Fruit fly (Drosophila melanogaster): ENCODE results near the gene CG1792.

Gene CG1792

dm6 chr3R:31599538-31600313 is 16.4 kb upstream of the CG1792 start:
- TF ChIP-seq CG6276 (GFP tag; optimal IDR thresholded peaks at IDR 0.05): no peak
- TF ChIP-seq Ets96B (tag; optimal IDR thresholded peaks at IDR 0.05): no peak
- TF ChIP-seq CG31627 (GFP tag; optimal IDR thresholded peaks at IDR 0.05): no peak
- no peak for TF ChIP-seq CG8119 (GFP tag; IDR thresholded peaks at IDR 0.05)
- TF ChIP-seq CG9139 (GFP tag; optimal IDR thresholded peaks at IDR 0.05): no peak
- TF ChIP-seq CG10631 (GFP tag; optimal IDR thresholded peaks at IDR 0.05): no peak
- TF ChIP-seq svp (GFP tag): peak; percentile 81
- TF ChIP-seq CG8319 (GFP tag; optimal IDR thresholded peaks at IDR 0.05): no peak
- no peak for TF ChIP-seq ss (GFP tag; optimal IDR thresholded peaks at IDR 0.05)
- TF ChIP-seq Hr4 (GFP tag; optimal IDR thresholded peaks at IDR 0.05): no peak
- peak; percentile 94 for TF ChIP-seq vri (GFP tag; optimal IDR thresholded peaks at IDR 0.05)
- no peak for TF ChIP-seq CG6163 (GFP tag; IDR thresholded peaks at IDR 0.05)
- peak; percentile 16 for TF ChIP-seq fkh (GFP tag; optimal IDR thresholded peaks at IDR 0.05)

dm6 chr3R:31603246-31603645 is 12.9 kb upstream of the CG1792 start:
- TF ChIP-seq CG11762 (GFP tag; optimal IDR thresholded peaks at IDR 0.05; ENCODE audit: insufficient read depth): no peak
- TF ChIP-seq dsx (GFP tag; optimal IDR thresholded peaks at IDR 0.05; ENCODE audit: poor library complexity, severe bottlenecking): no peak
- TF ChIP-seq CG6854 (GFP tag; optimal IDR thresholded peaks at IDR 0.05): no peak
- no peak for TF ChIP-seq CG11902 (GFP tag; optimal IDR thresholded peaks at IDR 0.05)
- TF ChIP-seq Gug (GFP tag; IDR thresholded peaks at IDR 0.05): no peak
- TF ChIP-seq salr (GFP tag; optimal IDR thresholded peaks at IDR 0.05): no peak
- no peak for TF ChIP-seq CG3919 (GFP tag; optimal IDR thresholded peaks at IDR 0.05)

DNA sequence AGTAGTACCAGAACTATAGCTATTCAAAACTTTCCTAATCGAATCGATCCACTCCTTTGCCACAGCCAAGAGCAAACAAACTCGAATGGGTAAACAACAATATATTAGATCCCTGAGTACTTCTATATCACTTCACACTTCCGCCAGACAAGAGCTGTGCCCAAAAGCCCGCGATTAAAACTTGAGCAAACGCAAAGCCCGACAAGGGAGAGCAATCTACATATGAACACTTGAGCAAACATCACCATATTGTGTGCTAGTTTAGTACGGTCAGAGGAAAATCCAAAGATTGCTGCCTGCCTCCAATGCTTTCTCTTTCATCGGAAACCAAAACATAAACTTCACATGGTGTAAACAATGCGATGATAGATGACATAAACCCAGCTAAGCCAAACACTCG is 12.4 kb upstream of the CG1792 start:
- TF ChIP-seq fkh (GFP tag; optimal IDR thresholded peaks at IDR 0.05) (peak; percentile 88), Gug (GFP tag; IDR thresholded peaks at IDR 0.05) (no peak)

DNA sequence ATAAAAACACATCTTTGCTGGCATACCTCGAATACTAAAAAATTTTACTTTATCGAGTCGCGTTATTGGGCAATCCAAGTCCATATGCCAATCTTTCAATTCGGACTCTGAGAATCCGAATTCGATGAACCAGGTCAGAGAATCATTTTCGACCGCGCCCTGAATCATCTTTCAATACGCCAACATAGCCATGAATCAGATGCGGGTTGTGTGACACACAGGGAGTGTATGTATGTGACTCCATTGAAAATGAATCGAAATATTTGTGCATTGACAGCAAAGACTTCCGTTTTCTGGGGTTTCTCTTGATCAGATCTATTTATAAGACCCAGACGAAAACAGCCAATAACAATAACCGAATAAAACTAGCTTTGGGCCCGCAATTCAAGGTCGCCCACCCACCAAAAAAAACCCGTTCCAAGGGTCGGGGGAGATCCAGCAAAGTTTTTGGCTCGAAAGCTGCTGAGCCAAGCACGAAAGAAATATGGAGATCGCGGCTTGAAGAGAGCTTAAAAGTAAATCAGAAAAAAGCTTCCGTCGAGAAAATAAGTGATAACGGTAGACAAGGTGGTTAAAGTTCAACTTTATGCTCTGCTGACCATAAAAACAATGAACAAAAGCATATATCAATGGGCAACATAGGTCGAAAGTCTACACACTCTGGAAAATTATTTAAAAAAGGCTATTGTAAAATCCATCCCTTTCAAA is 11.5 kb upstream of the CG1792 start:
- TF ChIP-seq Eip93F (GFP tag; optimal IDR thresholded peaks at IDR 0.05) (no peak), svp (GFP tag) (peak; percentile 87)

dm6 chr3R:31605117-31605432 is 11.0 kb upstream of the CG1792 start:
- TF ChIP-seq eg (GFP tag; IDR thresholded peaks at IDR 0.05) (no peak), CG10669 (GFP tag; optimal IDR thresholded peaks at IDR 0.05) (no peak), topi (GFP tag; optimal IDR thresholded peaks at IDR 0.05) (no peak), CG32006 (GFP tag; optimal IDR thresholded peaks at IDR 0.05) (no peak), svp (GFP tag) (peak; percentile 81), Eip93F (GFP tag; optimal IDR thresholded peaks at IDR 0.05) (no peak), ss (GFP tag; optimal IDR thresholded peaks at IDR 0.05) (no peak), CG16779 (tag; optimal IDR thresholded peaks at IDR 0.05) (no peak), fd59A (GFP tag; optimal IDR thresholded peaks at IDR 0.05) (no peak)

- peak; percentile 18 for TF ChIP-seq Blimp-1 (GFP tag; optimal IDR thresholded peaks at IDR 0.05)
- peak; percentile 83 for TF ChIP-seq svp (GFP tag)
- no peak for TF ChIP-seq CG31627 (GFP tag; optimal IDR thresholded peaks at IDR 0.05)
Measured at dm6 chr3R:31605790-31606189, 10.3 kb upstream of the CG1792 start.
